Fruit fly (Drosophila melanogaster) S2 (cell line): Measurements from ENCODE around the gene Larp7.

Source experiments
- CG8478 ChIP-seq: fragments of >200 bp; optimal IDR thresholded peaks from 2 replicates; lab custom pipeline; 2018
- CTCF ChIP-seq, 2 experiments: fragments of >200 bp; optimal IDR thresholded peaks; 2 replicates each; lab custom pipeline; 2018

The Larp7 gene

DNA sequence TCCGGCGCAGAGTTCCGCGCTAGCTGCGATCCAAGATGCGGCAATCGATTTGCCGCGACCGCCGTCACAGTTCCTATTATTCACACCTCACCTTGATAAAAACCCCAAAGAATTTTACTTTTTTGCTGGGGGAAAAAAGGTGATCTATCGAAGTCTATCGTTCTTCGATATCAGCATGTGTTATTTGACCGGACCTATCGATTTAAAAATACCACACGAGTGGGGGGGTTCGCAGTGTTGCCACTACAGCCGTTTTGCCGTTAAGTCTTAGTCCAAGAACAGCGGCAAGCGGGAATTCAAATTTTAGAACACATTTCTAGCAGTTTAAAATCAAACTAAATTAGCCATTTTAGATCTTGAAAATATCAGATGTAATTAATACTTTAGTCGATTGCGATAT lies 11.4 kb upstream of the Larp7 start, which contains the start of gene CG12121:
CG12121 (minus strand) TSS at position 180 of the 400 bp plus-strand sequence.
- TF ChIP-seq CTCF (optimal IDR thresholded peaks at IDR 0.05; lab: Kevin White, UChicago) (no peak), CG8478 (lab: Kevin White, UChicago) (no peak)

DNA sequence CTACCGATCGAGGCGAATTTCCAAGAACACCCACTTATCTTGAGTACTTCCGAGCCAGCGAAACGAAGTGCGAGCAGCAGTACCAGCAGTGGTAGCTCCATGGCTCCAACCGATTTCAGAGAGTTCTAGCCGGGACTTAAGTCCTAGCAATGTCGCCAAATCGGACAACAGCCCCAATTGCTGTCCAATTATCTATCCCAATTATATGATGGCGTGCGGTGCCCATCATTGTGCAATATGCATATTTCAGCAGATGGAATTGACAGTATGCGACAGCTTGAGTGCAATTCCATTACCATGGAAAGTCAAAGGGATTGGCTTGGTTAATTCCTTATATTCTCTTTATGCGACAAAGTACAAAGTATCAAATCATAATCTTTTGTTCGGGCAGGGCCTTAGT lies 7.1 kb upstream of the Larp7 start, which contains the start of gene Ir8a:
Ir8a (minus strand) TSS at position 101 of the 400 bp plus-strand sequence.
- TF ChIP-seq CG8478 (lab: Kevin White, UChicago), result no peak
- no peak for TF ChIP-seq CTCF (optimal IDR thresholded peaks at IDR 0.05; lab: Kevin White, UChicago)

DNA sequence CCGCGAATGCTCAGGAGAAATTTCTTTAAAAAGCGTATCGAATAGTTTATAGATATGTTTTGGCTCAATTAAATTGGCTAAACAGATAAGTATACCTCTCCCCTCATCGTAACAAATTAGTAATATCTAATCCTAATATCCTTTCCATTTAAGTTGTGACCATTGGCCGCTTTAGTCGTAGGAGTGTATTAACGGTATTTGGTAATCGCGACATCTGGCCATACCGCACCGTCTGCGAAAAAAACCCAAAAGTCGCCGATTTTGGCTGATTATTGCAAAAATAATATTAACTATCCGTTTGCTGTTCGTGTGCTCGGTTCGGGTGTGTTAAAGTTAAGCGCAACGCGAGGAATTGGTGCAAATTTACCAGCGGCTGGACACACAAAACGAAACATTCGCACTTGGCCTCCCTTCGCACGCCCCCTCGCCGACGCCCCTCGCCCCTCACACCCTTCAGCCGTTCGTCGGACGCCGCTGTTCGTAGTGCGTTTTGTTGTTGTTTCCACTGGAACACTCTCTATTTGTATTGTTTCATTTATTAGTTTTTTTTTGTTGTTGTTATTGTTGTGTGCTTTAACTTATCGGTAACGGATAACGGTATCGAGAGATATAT lies 3.7 kb downstream of the Larp7 start, which contains the start of the genes amx and Dsor1:
amx (minus strand) TSS at position 166 of the 613 bp plus-strand sequence.
Dsor1 (plus strand) TSS at position 172 of the 613 bp plus-strand sequence.
- TF ChIP-seq CG8478 (lab: Kevin White, UChicago) (no peak), CTCF (optimal IDR thresholded peaks at IDR 0.05; lab: Kevin White, UChicago) (no peak)

DNA sequence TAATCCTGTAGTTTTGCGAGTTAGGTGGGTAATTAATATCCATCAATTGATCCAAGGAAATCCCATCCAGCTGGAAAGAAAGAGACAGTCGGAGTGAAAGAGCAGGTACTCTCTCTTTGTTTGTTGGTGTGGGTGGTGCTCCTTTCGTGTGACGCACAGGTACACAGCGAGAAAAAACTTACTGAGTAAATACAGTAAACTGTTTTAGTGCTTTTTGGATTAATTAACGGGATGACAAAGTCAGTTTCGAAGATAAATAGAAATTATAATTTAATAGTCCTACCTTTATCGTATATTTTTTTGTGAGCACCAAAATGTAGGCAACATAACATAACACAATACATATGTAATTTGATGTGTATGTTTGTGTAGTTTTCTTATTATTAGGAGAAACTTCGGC lies 4.4 kb downstream of the Larp7 start:
- TF ChIP-seq CTCF (optimal IDR thresholded peaks at IDR 0.05; lab: Kevin White, UChicago), result no peak
- no peak for TF ChIP-seq CG8478 (lab: Kevin White, UChicago)

DNA sequence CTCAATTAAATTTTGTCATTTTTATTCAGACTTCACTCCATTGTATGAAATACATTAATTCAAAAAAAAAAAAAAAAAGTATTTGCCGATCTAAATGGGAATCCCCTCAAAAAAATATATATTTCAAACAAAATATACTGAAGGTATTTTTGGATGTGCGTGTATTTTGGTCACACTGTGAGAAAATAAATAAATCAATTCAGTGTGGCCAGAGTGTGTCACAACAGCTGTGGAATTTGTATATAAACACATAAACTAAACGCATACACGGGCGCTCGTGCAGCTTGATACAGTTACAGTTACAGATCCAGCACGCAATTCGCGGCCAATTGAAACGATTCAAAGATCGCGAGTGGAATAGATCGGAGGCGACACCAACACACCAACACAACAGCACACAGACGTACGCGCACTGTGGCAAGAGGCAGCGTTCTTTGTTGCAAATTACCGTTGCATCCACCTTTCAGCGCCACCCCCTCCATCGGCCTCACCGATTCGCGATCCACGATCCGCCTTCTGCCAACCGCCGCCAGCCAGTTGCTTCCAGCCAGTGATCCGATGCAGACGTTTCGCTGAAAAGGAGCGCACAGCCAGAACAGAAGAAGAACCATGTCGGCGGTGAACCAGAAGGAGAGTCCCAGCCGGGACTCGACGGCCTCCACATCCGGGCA lies 6.7 kb downstream of the Larp7 start, which contains the start of gene CG17754:
CG17754 (plus strand) TSS at position 260 of the 671 bp plus-strand sequence.
- no peak for TF ChIP-seq CTCF (optimal IDR thresholded peaks at IDR 0.05; lab: Kevin White, UChicago)
- no peak for TF ChIP-seq CG8478 (lab: Kevin White, UChicago)

DNA sequence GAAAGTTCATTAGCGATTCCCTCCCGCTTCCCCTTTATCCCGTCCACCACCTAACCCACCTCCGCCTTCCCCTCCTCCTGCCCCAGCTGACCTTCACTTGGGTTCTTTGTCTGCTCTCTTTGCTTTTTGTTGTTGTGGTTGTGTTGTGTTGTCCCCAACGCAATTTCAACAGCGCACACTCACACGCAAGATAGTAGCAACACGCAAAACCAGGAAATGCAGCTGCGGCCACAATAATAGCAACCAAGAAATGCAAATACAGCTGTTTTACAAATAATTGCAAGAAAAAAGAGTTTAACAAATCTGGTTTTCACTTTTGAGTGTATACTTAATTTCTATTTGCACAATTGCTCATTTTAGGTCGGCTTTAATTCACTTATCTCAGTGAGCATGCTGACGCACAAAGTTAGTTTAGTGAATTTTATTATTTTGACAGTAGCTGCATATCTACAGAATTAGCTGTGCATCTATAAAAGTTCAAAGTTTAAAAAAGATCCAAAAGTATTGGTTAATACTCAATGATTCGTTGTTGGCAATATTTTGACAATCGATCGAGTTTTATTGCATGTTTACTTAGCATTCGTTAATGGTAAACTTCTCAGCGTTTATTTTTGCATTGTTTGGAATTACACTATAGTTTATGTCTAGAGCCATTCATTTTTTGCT lies 7.7 kb downstream of the Larp7 start:
- TF ChIP-seq CG8478 (lab: Kevin White, UChicago), result no peak
- TF ChIP-seq CTCF (optimal IDR thresholded peaks at IDR 0.05; lab: Kevin White, UChicago), result no peak

DNA sequence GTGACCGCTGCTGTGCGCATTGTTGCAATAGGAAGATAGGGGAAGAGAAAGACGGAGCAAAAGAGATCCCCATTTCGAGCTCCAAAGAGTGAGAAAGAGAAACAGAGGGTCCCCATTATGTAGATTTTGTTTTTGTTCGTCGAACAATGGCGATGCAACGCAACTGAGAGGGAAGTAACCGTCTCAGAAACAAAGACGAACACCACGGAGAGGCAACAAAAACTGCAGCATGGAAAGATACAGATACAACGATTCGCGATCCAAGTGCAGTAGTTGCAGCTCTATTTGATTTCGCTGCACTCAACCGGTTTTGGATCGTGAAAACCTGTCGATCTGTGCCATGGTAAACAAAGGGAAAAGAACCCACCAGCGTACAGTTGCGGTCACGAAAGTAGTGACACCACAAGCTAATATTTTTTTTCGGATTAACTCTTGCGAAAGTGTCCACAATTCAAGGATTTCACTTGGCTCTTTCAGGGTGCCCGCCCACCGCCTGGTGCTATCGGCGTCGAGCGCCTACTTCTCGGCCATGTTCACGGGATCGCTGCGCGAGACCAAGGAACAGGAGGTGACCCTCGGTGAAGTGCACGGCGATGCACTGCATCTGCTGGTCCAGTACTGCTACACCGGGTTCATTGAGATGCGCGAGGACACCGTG lies 8.6 kb downstream of the Larp7 start:
- TF ChIP-seq CTCF (optimal IDR thresholded peaks at IDR 0.05; lab: Kevin White, UChicago) (no peak), CG8478 (lab: Kevin White, UChicago) (no peak)

DNA sequence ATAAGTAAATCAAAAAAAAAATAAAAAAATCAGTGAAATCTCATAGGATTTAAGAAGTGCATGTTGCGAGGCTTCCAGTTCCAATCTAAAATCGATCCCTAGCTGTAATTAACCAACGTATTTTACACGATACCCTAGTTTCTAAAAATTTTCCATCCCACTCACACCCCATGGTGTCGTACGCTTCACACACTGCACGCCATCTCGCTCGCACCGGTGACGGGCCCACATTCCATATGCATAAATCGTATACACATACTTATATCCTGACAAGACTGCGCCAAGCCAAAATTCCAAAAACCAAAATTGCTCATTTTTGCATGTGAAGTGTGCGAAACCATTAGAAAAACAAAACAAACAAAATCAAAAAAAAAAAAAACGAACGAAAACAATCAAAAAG lies 11.4 kb downstream of the Larp7 start:
- TF ChIP-seq CG8478 (lab: Kevin White, UChicago) (no peak), CTCF (optimal IDR thresholded peaks at IDR 0.05; lab: Kevin White, UChicago) (no peak)

DNA sequence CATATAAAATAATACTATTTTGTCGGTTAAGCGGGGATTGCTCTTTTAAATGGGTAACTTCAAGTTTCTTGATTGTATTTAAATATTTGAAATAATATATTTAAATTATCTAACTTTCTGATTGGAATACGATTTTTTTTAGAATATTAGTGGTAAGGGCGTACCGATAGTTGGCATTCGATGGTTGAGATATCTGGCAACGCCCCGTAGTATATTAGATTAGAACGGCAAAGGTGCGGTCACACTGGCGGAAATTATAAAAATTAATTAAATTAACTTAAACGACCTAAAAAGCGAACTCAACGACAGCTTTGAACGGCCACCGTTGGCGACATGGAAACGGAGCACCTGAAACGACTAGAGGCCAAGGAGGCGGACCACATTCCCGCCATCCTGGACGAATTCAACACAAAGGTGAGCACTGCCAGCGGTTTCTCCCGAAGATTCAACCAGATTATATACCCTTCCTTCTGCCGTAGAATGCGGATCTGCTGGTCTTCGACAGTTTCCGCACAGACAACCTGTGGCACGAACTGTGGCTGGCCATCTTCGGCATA lies 12.4 kb downstream of the Larp7 start, which contains the start of gene ric8a:
ric8a (plus strand) TSS at position 205 of the 557 bp plus-strand sequence.
- TF ChIP-seq CG8478 (lab: Kevin White, UChicago) (no peak), CTCF (optimal IDR thresholded peaks at IDR 0.05; lab: Kevin White, UChicago) (no peak)

DNA sequence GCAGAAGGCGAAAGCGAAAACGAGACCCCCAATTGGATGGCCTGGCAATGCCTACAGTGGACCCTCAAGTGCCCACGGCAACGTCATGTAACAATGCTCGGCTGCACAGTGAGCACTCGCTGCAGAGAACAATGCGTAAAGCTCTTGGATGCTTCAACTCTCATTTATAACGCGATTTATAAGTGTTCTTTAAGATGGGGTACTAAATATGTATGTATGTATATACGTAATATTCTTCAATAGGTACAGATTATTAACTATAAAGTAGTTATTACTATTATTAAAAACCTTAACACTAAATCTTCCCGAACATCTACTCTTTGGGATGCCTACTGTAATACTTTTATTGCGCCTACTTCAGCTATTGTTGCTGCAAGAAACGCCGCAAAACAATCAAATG lies 22.5 kb downstream of the Larp7 start:
- TF ChIP-seq CG8478 (lab: Kevin White, UChicago), result no peak
- TF ChIP-seq CTCF (optimal IDR thresholded peaks at IDR 0.05; lab: Kevin White, UChicago), result no peak

DNA sequence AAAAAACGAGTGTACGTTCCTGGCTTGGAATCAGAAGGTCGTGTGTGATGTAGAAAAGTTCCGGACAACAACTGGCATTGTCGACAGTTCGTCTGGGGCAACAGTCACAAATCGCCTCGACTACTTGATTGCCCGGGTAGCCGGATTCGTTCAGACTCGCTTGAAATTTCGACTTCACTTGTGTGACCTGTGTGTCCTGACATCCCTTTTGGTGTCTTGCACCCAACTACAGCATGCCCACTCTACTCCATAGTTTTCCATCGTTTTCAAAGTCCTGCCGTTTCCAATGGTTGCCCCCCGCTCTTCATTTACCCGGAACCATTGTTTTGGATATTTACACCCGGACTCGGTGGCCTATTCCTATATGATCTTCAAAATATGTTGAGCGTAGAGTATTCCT lies 24.0 kb downstream of the Larp7 start, which contains the start of gene Erk7:
Erk7 (minus strand) TSS at position 101 of the 400 bp plus-strand sequence.
- TF ChIP-seq CTCF (optimal IDR thresholded peaks at IDR 0.05; lab: Kevin White, UChicago) (no peak), CG8478 (lab: Kevin White, UChicago) (no peak)

DNA sequence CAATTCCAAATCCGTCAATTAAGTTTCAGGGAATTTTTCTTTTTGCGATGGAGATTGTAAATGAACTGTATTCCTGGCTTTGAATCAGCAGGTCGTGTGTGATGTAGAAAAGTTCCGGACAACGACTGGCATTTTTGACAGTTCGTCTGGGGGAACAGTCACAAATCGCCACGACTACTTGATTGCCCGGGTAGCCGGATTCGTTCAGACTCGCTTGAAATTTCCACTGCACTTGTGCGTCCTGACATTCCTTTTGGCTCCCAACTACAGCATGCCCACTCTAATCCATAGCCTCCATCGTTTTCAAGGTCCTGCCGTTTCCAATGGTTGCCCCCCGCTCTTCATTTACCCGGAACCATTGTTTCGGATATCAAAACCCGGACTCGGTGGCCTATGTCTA lies 26.2 kb downstream of the Larp7 start, which contains the start of gene CG17440:
CG17440 (minus strand) TSS at position 101 of the 400 bp plus-strand sequence.
- TF ChIP-seq CTCF (optimal IDR thresholded peaks at IDR 0.05; lab: Kevin White, UChicago), result no peak
- no peak for TF ChIP-seq CG8478 (lab: Kevin White, UChicago)

DNA sequence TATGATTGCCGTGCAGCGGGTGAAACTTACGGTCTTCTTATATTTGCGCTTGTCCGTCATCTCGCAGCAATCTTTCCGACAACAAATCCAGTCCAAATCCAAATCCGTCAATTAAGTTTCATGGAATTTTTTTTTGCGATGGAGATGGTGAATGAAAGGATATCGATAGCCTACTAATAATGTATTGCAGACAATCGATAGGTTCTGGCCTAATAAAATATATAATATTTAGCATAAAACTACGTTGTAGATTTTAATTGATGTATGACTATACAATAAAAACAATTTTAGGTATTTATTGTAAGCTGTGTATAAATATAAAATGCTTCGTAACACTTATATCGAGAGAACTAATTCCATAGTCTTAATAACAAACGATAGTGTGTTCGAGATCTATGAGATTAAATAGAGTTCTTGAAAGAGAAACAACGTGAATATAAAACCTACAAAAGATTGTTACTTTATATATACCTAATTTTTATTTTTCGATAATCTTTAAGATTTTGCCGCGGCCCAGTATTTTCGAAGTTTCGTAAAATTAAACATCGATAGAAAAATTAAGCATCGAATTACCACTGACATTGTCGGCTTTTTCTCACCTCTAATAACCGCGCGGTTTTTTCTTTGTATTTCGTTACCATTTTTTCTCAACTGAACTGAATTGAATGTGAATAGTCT lies 29.4 kb downstream of the Larp7 start, which contains the start of the genes Cfp1 and Aladin:
Cfp1 (minus strand) TSS at position 131 of the 678 bp plus-strand sequence.
Aladin (plus strand) TSS at position 584 of the 678 bp plus-strand sequence.
- TF ChIP-seq CG8478 (lab: Kevin White, UChicago) (no peak), CTCF (optimal IDR thresholded peaks at IDR 0.05; lab: Kevin White, UChicago) (no peak)
